Worm (Caenorhabditis elegans) whole organism, mixed stage, embryonic: ENCODE data around the gene srz-14.

ENCODE experiments used
- M03D4.4 ChIP-seq: sonication (generic microtip); optimal IDR thresholded peaks from 2 replicates; lab custom pipeline; 2017; ENCODE audit warnings: mild to moderate bottlenecking, missing genetic modification characterization, missing compliant biosample characterization
- bed-3 ChIP-seq: fragments of 200-800 bp; sonication (Bioruptor generic); optimal IDR thresholded peaks from 3 replicates; lab custom pipeline; 2018; ENCODE audit warnings: mild to moderate bottlenecking, missing genetic modification characterization, moderate library complexity, missing compliant biosample characterization
- blmp-1 ChIP-seq: fragments of 150-350 bp; optimal IDR thresholded peaks from 2 replicates; lab custom pipeline; 2014; ENCODE audit warnings: missing biosample characterization, missing genetic modification characterization
- ceh-39 ChIP-seq: fragments of 150-350 bp; optimal IDR thresholded peaks from 2 replicates; lab custom pipeline; 2014; ENCODE audit warnings: missing biosample characterization, missing genetic modification characterization
- ceh-43 ChIP-seq: fragments of 200-800 bp; sonication (Bioruptor generic); optimal IDR thresholded peaks from 2 replicates; lab custom pipeline; 2018; ENCODE audit warnings: mild to moderate bottlenecking, missing genetic modification characterization, moderate library complexity, missing compliant biosample characterization
- ceh-83 ChIP-seq: fragments of 200-800 bp; sonication (Bioruptor generic); optimal IDR thresholded peaks from 2 replicates; lab custom pipeline; 2018; ENCODE audit warnings: mild to moderate bottlenecking, missing genetic modification characterization, missing compliant biosample characterization
- cnd-1 ChIP-seq: fragments of 200-800 bp; sonication (Bioruptor generic); optimal IDR thresholded peaks from 2 replicates; lab custom pipeline; 2018; ENCODE audit warnings: mild to moderate bottlenecking, missing genetic modification characterization, missing compliant biosample characterization
- drap-1 ChIP-seq: fragments of 200-800 bp; sonication (Bioruptor generic); optimal IDR thresholded peaks from 3 replicates; lab custom pipeline; 2018; ENCODE audit warnings: mild to moderate bottlenecking, missing genetic modification characterization, missing compliant biosample characterization
- elt-1 ChIP-seq: sonication (generic microtip); optimal IDR thresholded peaks from 2 replicates; lab custom pipeline; 2017; ENCODE audit warnings: missing genetic modification characterization, mild to moderate bottlenecking, missing compliant biosample characterization, antibody characterized with exemption, moderate library complexity, borderline replicate concordance; ENCODE audit not compliant: insufficient read depth
- elt-3 ChIP-seq: fragments of 150-350 bp; optimal IDR thresholded peaks from 2 replicates; lab custom pipeline; 2014; ENCODE audit warnings: missing biosample characterization, missing genetic modification characterization
- flh-1 ChIP-seq: fragments of 200-800 bp; sonication (Bioruptor generic); optimal IDR thresholded peaks from 2 replicates; lab custom pipeline; 2018; ENCODE audit warnings: mild to moderate bottlenecking, missing genetic modification characterization, moderate library complexity, missing compliant biosample characterization
- ham-2 ChIP-seq: fragments of 200-800 bp; sonication (Bioruptor generic); optimal IDR thresholded peaks from 2 replicates; lab custom pipeline; 2018; ENCODE audit warnings: mild to moderate bottlenecking, missing genetic modification characterization, missing compliant biosample characterization
- hlh-1 ChIP-seq: fragments of 150-350 bp; optimal IDR thresholded peaks from 2 replicates; lab custom pipeline; 2014; ENCODE audit warnings: missing biosample characterization, missing genetic modification reagents, missing genetic modification characterization
- lin-13 ChIP-seq: fragments of 150-350 bp; optimal IDR thresholded peaks from 2 replicates; lab custom pipeline; 2014; ENCODE audit warnings: missing biosample characterization, missing genetic modification characterization
- lin-32 ChIP-seq: fragments of 200-800 bp; sonication (Bioruptor generic); optimal IDR thresholded peaks from 2 replicates; lab custom pipeline; 2018; ENCODE audit warnings: mild to moderate bottlenecking, missing genetic modification characterization, missing compliant biosample characterization
- lsy-2 ChIP-seq: fragments of 150-350 bp; optimal IDR thresholded peaks from 2 replicates; lab custom pipeline; 2014; ENCODE audit warnings: missing biosample characterization, missing genetic modification characterization
- mab-5 ChIP-seq: fragments of 150-350 bp; optimal IDR thresholded peaks from 2 replicates; lab custom pipeline; 2014; ENCODE audit warnings: missing biosample characterization, missing genetic modification characterization
- mep-1 ChIP-seq: fragments of 150-350 bp; optimal IDR thresholded peaks from 2 replicates; lab custom pipeline; 2017; ENCODE audit warnings: missing biosample characterization, missing genetic modification reagents, missing genetic modification characterization, inconsistent platforms
- mls-2 ChIP-seq: sonication (generic microtip); optimal IDR thresholded peaks from 2 replicates; lab custom pipeline; 2016; ENCODE audit warnings: mild to moderate bottlenecking, missing genetic modification characterization, moderate library complexity, missing compliant biosample characterization
- nhr-12 ChIP-seq: fragments of 150-350 bp; optimal IDR thresholded peaks from 2 replicates; lab custom pipeline; 2014; ENCODE audit warnings: missing biosample characterization, missing genetic modification characterization
- nhr-2 ChIP-seq: fragments of 150-350 bp; optimal IDR thresholded peaks from 2 replicates; lab custom pipeline; 2014; ENCODE audit warnings: missing biosample characterization, missing genetic modification characterization
- nhr-237 ChIP-seq: fragments of 150-350 bp; optimal IDR thresholded peaks from 2 replicates; lab custom pipeline; 2014; ENCODE audit warnings: missing biosample characterization, missing genetic modification characterization
- nhr-28 ChIP-seq: fragments of 150-350 bp; optimal IDR thresholded peaks from 2 replicates; lab custom pipeline; 2014; ENCODE audit warnings: missing biosample characterization, missing genetic modification characterization
- nhr-76 ChIP-seq: sonication (generic microtip); optimal IDR thresholded peaks from 2 replicates; lab custom pipeline; 2017; ENCODE audit warnings: missing biosample characterization, missing genetic modification characterization
- pha-4 ChIP-seq: fragments of 150-350 bp; optimal IDR thresholded peaks from 2 replicates; lab custom pipeline; 2018; ENCODE audit warnings: missing biosample characterization, missing genetic modification reagents, missing genetic modification characterization
- snpc-4 ChIP-seq: fragments of 150-350 bp; optimal IDR thresholded peaks from 2 replicates; lab custom pipeline; 2014; ENCODE audit warnings: missing biosample characterization, missing genetic modification characterization
- sptf-1 ChIP-seq: sonication (generic microtip); optimal IDR thresholded peaks from 2 replicates; lab custom pipeline; 2017; ENCODE audit warnings: mild to moderate bottlenecking, missing genetic modification characterization, moderate library complexity, missing compliant biosample characterization
- unc-120 ChIP-seq: sonication (generic microtip); optimal IDR thresholded peaks from 2 replicates; lab custom pipeline; 2017; ENCODE audit warnings: missing genetic modification characterization, missing compliant biosample characterization; ENCODE audit not compliant: poor library complexity, severe bottlenecking
- unc-39 ChIP-seq: fragments of 150-350 bp; optimal IDR thresholded peaks from 2 replicates; lab custom pipeline; 2014; ENCODE audit warnings: missing biosample characterization, missing genetic modification characterization
- unc-62 ChIP-seq: fragments of 150-350 bp; optimal IDR thresholded peaks from 2 replicates; lab custom pipeline; 2014; ENCODE audit warnings: missing biosample characterization, missing genetic modification reagents, missing genetic modification characterization
- zip-8 ChIP-seq: fragments of 150-350 bp; optimal IDR thresholded peaks from 2 replicates; lab custom pipeline; 2014; ENCODE audit warnings: missing biosample characterization, missing genetic modification characterization
- ztf-11 ChIP-seq: fragments of 150-350 bp; optimal IDR thresholded peaks from 2 replicates; lab custom pipeline; 2014; ENCODE audit warnings: missing biosample characterization, missing genetic modification characterization

The srz-14 gene

ce11 chrV:16158391-16158790 lies 25.1 kb upstream of the srz-14 start, which contains the start of gene str-99:
Gene str-99, minus strand, starts transcription at chrV:16158491.
- no peak for TF ChIP-seq pha-4 (tag; lab: Kevin White, UChicago)
- TF ChIP-seq M03D4.4, result no peak
- TF ChIP-seq hlh-1 (tag; lab: Kevin White, UChicago), result no peak
- no peak for TF ChIP-seq nhr-12 (tag; lab: Kevin White, UChicago)
- no peak for TF ChIP-seq mls-2
- TF ChIP-seq zip-8, result no peak

ce11 chrV:16159594-16159993 lies 23.9 kb upstream of the srz-14 start, which contains the start of gene F10A3.17:
Gene F10A3.17, minus strand, starts transcription at chrV:16159694.
- no peak for TF ChIP-seq ceh-83 (GFP tag; lab: Kevin White, UChicago)
- TF ChIP-seq flh-1 (GFP tag; lab: Kevin White, UChicago), result no peak
- no peak for TF ChIP-seq nhr-76 (tag; lab: Kevin White, UChicago)
- TF ChIP-seq nhr-2 (tag; lab: Kevin White, UChicago), result no peak
- TF ChIP-seq bed-3, result no peak
- no peak for TF ChIP-seq pha-4 (tag; lab: Kevin White, UChicago)

DNA sequence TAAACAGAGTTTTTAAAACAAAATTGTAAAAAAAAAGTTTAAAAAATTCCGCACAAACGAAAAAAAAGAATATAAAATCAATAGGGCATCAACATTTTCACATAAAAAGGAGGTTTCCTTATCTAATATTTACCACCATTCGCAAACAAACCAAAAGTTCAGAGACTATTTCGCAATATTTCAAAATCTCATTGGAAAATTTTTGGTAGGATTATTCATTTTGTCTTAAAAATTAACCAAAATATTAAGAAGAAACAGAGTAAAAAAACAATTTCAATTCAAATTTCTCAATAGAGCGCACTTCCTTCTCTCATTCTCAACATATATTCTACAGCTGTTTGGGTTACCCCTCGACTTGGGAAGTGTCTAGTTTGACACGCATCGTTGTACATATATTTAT lies 23.4 kb upstream of the srz-14 start:
- TF ChIP-seq elt-3 (tag; lab: Kevin White, UChicago) (no peak), mab-5 (no peak), unc-120 (no peak), snpc-4 (tag; lab: Kevin White, UChicago) (no peak), sptf-1 (tag; lab: Kevin White, UChicago) (no peak), unc-62 (GFP tag; lab: Kevin White, UChicago) (no peak), lin-32 (GFP tag; lab: Kevin White, UChicago) (no peak), nhr-76 (tag; lab: Kevin White, UChicago) (no peak), ztf-11 (tag; lab: Kevin White, UChicago) (no peak), ceh-39 (no peak)

ce11 chrV:16162124-16162735 lies 21.2 kb upstream of the srz-14 start, which contains the start of the genes str-109 and F10A3.11:
Gene str-109, minus strand, starts transcription at chrV:16162224.
Gene F10A3.11, plus strand, starts transcription at chrV:16162685.
- TF ChIP-seq flh-1 (GFP tag; lab: Kevin White, UChicago), result no peak
- no peak for TF ChIP-seq ceh-39
- no peak for TF ChIP-seq blmp-1 (tag; lab: Kevin White, UChicago)
- TF ChIP-seq bed-3, result no peak
- TF ChIP-seq drap-1 (GFP tag; lab: Kevin White, UChicago), result no peak
- no peak for TF ChIP-seq sptf-1 (tag; lab: Kevin White, UChicago)
- no peak for TF ChIP-seq lin-32 (GFP tag; lab: Kevin White, UChicago)
- TF ChIP-seq elt-3 (tag; lab: Kevin White, UChicago), result no peak
- no peak for TF ChIP-seq pha-4 (tag; lab: Kevin White, UChicago)
- TF ChIP-seq ceh-83 (GFP tag; lab: Kevin White, UChicago), result no peak
- no peak for TF ChIP-seq nhr-2 (tag; lab: Kevin White, UChicago)
- TF ChIP-seq mls-2, result no peak
- no peak for TF ChIP-seq cnd-1
- TF ChIP-seq ceh-43 (GFP tag; lab: Kevin White, UChicago), result no peak
- no peak for TF ChIP-seq zip-8
- TF ChIP-seq ham-2 (GFP tag; lab: Kevin White, UChicago), result no peak
- no peak for TF ChIP-seq lin-13 (tag; lab: Kevin White, UChicago)
- no peak for TF ChIP-seq nhr-237 (tag; lab: Kevin White, UChicago)
- no peak for TF ChIP-seq nhr-28 (tag; lab: Kevin White, UChicago)
- TF ChIP-seq elt-1 (tag; lab: Kevin White, UChicago), result no peak

DNA sequence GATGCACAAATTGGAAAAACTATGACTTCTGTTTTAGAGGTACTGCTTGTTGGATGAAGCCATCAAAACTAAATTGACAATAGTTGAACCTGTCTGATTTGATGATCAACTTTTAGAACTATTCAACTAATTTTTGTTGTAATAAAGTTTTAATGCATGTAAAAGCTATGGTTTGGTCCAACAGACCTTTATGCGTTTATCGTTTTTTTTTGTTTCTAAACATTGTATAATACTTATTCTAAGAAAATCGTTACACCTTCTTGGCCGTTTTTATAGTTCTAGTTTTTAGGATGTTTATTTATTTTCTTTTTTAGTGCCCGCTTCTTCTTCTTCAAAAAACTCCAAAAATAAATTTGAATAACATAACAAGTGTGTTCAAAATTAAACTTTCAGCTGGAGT lies 19.7 kb upstream of the srz-14 start, which contains the start of gene F10A3.12:
Gene F10A3.12, plus strand, starts transcription at position 301 of the 400 bp plus-strand sequence.
- TF ChIP-seq ceh-43 (GFP tag; lab: Kevin White, UChicago) (no peak), ham-2 (GFP tag; lab: Kevin White, UChicago) (no peak), lsy-2 (no peak), lin-13 (tag; lab: Kevin White, UChicago) (no peak), bed-3 (no peak), hlh-1 (tag; lab: Kevin White, UChicago) (no peak), ztf-11 (tag; lab: Kevin White, UChicago) (no peak), mls-2 (no peak), lin-32 (GFP tag; lab: Kevin White, UChicago) (no peak), sptf-1 (tag; lab: Kevin White, UChicago) (no peak), nhr-2 (tag; lab: Kevin White, UChicago) (no peak), cnd-1 (no peak), drap-1 (GFP tag; lab: Kevin White, UChicago) (no peak), mep-1 (tag; lab: Kevin White, UChicago) (no peak), nhr-237 (tag; lab: Kevin White, UChicago) (no peak), unc-39 (tag; lab: Kevin White, UChicago) (no peak), nhr-28 (tag; lab: Kevin White, UChicago) (no peak), ceh-39 (no peak), nhr-12 (tag; lab: Kevin White, UChicago) (no peak)
